Worm (Caenorhabditis elegans) whole organism, early embryonic: Measurements from ENCODE around the gene smc-5.

Source experiments
- B0310.2 ChIP-seq: sonication (generic microtip); optimal IDR thresholded peaks from 2 replicates; lab custom pipeline; 2016; ENCODE audit warnings: mild to moderate bottlenecking, missing genetic modification characterization, missing compliant biosample characterization
- F13C5.2 ChIP-seq: sonication (generic microtip); optimal IDR thresholded peaks from 2 replicates; lab custom pipeline; 2017; ENCODE audit warnings: mild to moderate bottlenecking, missing genetic modification characterization, inconsistent platforms, missing compliant biosample characterization
- aly-1 ChIP-seq: sonication (generic microtip); optimal IDR thresholded peaks from 2 replicates; lab custom pipeline; 2016; ENCODE audit warnings: missing genetic modification characterization, missing compliant biosample characterization
- ama-1 ChIP-seq: fragments of 150-350 bp; optimal IDR thresholded peaks from 2 replicates; lab custom pipeline; 2014
- ceh-13 ChIP-seq: fragments of 200-800 bp; sonication (Bioruptor generic); optimal IDR thresholded peaks from 2 replicates; lab custom pipeline; 2018; ENCODE audit warnings: mild to moderate bottlenecking, missing genetic modification characterization, missing compliant biosample characterization
- ceh-36 ChIP-seq: sonication (generic microtip); optimal IDR thresholded peaks from 2 replicates; lab custom pipeline; 2016; ENCODE audit warnings: missing genetic modification characterization, inconsistent platforms, missing compliant biosample characterization
- flt-1 ChIP-seq: fragments of 200-800 bp; sonication (Bioruptor generic); IDR thresholded peaks from 2 replicates; pipeline ENCODE4 v1.3.6; 2022; ENCODE audit warnings: missing genetic modification characterization, missing compliant biosample characterization
- hmg-4 ChIP-seq: fragments of 200-800 bp; sonication (Bioruptor generic); optimal IDR thresholded peaks from 2 replicates; lab custom pipeline; 2018; ENCODE audit warnings: mild to moderate bottlenecking, missing genetic modification characterization, missing compliant biosample characterization
- hnd-1 ChIP-seq: sonication (generic microtip); optimal IDR thresholded peaks from 2 replicates; lab custom pipeline; 2016; ENCODE audit warnings: missing genetic modification characterization, missing compliant biosample characterization
- pes-1 ChIP-seq: fragments of 200-800 bp; sonication (Bioruptor generic); IDR thresholded peaks from 2 replicates; pipeline ENCODE4 v1.3.6; 2022; ENCODE audit warnings: missing genetic modification reagents, missing genetic modification characterization, missing compliant biosample characterization
- scrt-1 ChIP-seq: fragments of 200-800 bp; sonication (Bioruptor generic); IDR thresholded peaks from 2 replicates; pipeline ENCODE4 v1.3.6; 2022; ENCODE audit warnings: missing genetic modification characterization, missing compliant biosample characterization
- sea-1 ChIP-seq: fragments of 200-800 bp; sonication (Bioruptor generic); conservative IDR thresholded peaks from 2 replicates; pipeline ENCODE4 v1.3.6; 2022; ENCODE audit warnings: missing genetic modification characterization, missing compliant biosample characterization
- tbx-11 ChIP-seq: fragments of 200-800 bp; sonication (Bioruptor generic); IDR thresholded peaks from 2 replicates; pipeline ENCODE4 v1.3.6; 2022; ENCODE audit warnings: missing genetic modification characterization, missing compliant biosample characterization
- tra-4 ChIP-seq: sonication (generic microtip); optimal IDR thresholded peaks from 2 replicates; lab custom pipeline; 2017; ENCODE audit warnings: missing genetic modification characterization, missing compliant biosample characterization

DNA sequence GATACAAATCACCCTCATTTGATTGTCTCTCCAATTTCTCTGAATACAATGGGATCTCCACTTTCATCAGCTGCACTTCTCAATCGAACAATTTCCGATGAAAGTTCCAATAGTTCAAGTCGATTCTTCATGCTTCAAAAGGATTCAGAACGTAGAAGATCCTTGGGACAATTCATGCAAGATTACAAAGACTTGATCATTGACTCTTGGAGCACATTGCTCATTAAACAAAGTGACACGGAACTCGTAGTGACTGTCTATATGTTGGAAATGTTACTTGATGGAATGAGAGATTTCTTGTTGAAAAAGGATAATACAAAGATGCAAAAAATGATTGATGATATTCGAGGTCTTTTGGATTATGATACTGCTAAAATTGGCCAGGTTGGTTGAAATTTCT is 34.0 kb upstream of the smc-5 start:
- TF ChIP-seq ceh-36 (tag; lab: Kevin White, UChicago) (no peak), ama-1 (lab: Kevin White, UChicago) (no peak), flt-1 (GFP tag; lab: Robert Waterston, UW) (no peak), sea-1 (no peak), ceh-13 (GFP tag; lab: Kevin White, UChicago) (no peak), B0310.2 (tag; lab: Kevin White, UChicago) (no peak), aly-1 (tag; lab: Kevin White, UChicago) (no peak), pes-1 (GFP tag; lab: Robert Waterston, UW) (no peak), hnd-1 (no peak), hmg-4 (GFP tag; lab: Kevin White, UChicago) (no peak), tbx-11 (GFP tag; lab: Robert Waterston, UW) (no peak), F13C5.2 (no peak), scrt-1 (GFP tag; lab: Robert Waterston, UW) (no peak), tra-4 (tag; lab: Kevin White, UChicago) (no peak)
